Worm (Caenorhabditis elegans): ENCODE results near the gene fntb-1.

Gene fntb-1

ce11 chrV:14468196-14468874 is 20.9 kb downstream of the fntb-1 start, which contains the start of gene srz-97:
Gene srz-97, minus strand, starts transcription at chrV:14468246.
- no peak for TF ChIP-seq unc-62 (GFP tag; optimal IDR thresholded peaks at IDR 0.05)

ce11 chrV:14468931-14469330 is 21.5 kb downstream of the fntb-1 start, which contains the start of gene clec-57:
Gene clec-57, plus strand, starts transcription at chrV:14469231.
- no peak for TF ChIP-seq unc-62 (GFP tag; optimal IDR thresholded peaks at IDR 0.05)

- no peak for TF ChIP-seq unc-62 (GFP tag; optimal IDR thresholded peaks at IDR 0.05)
Observed at ce11 chrV:14472229-14472628, 24.8 kb downstream of the fntb-1 start, which contains the start of gene clec-227. Gene clec-227, plus strand, starts transcription at chrV:14472529.

- TF ChIP-seq unc-62 (GFP tag; optimal IDR thresholded peaks at IDR 0.05): no peak
Observed at ce11 chrV:14474099-14474498, 26.6 kb downstream of the fntb-1 start, which contains the start of gene clec-56. Gene clec-56, plus strand, starts transcription at chrV:14474399.

ce11 chrV:14476680-14477079 is 29.2 kb downstream of the fntb-1 start, which contains the start of gene clec-54:
Gene clec-54, plus strand, starts transcription at chrV:14476903.
- TF ChIP-seq unc-62 (GFP tag; optimal IDR thresholded peaks at IDR 0.05): no peak

- no peak for TF ChIP-seq unc-62 (GFP tag; optimal IDR thresholded peaks at IDR 0.05)
Observed at ce11 chrV:14478979-14479378, 31.5 kb downstream of the fntb-1 start, which contains the start of gene clec-55. Gene clec-55, plus strand, starts transcription at chrV:14479279.

ce11 chrV:14480533-14480932 is 33.1 kb downstream of the fntb-1 start:
- TF ChIP-seq unc-62 (GFP tag; optimal IDR thresholded peaks at IDR 0.05): no peak

- TF ChIP-seq unc-62 (GFP tag; optimal IDR thresholded peaks at IDR 0.05): no peak
Observed at ce11 chrV:14481401-14481800, 34.0 kb downstream of the fntb-1 start, which contains the start of gene R02D5.7. Gene R02D5.7, minus strand, starts transcription at chrV:14481501.

ce11 chrV:14481987-14482386 is 34.5 kb downstream of the fntb-1 start, which contains the start of gene R02D5.10:
Gene R02D5.10, plus strand, starts transcription at chrV:14482287.
- no peak for TF ChIP-seq unc-62 (GFP tag; optimal IDR thresholded peaks at IDR 0.05)

- no peak for TF ChIP-seq unc-62 (GFP tag; optimal IDR thresholded peaks at IDR 0.05)
Observed at ce11 chrV:14482728-14483210, 35.3 kb downstream of the fntb-1 start, which contains the start of gene R02D5.3. Gene R02D5.3, plus strand, starts transcription at chrV:14483160.

ce11 chrV:14484582-14484981 is 37.1 kb downstream of the fntb-1 start, which contains the start of gene R02D5.4:
Gene R02D5.4, minus strand, starts transcription at chrV:14484682.
- no peak for TF ChIP-seq unc-62 (GFP tag; optimal IDR thresholded peaks at IDR 0.05)

ce11 chrV:14491097-14491496 is 43.6 kb downstream of the fntb-1 start:
- no peak for TF ChIP-seq unc-62 (GFP tag; optimal IDR thresholded peaks at IDR 0.05)

- no peak for TF ChIP-seq unc-62 (GFP tag; optimal IDR thresholded peaks at IDR 0.05)
Observed at ce11 chrV:14493665-14494064, 46.2 kb downstream of the fntb-1 start.

- no peak for TF ChIP-seq unc-62 (GFP tag; optimal IDR thresholded peaks at IDR 0.05)
Observed at ce11 chrV:14495493-14495892, 48.0 kb downstream of the fntb-1 start.

- no peak for TF ChIP-seq unc-62 (GFP tag; optimal IDR thresholded peaks at IDR 0.05)
Observed at ce11 chrV:14496446-14496845, 49.0 kb downstream of the fntb-1 start.

- TF ChIP-seq unc-62 (GFP tag; optimal IDR thresholded peaks at IDR 0.05): no peak
Observed at ce11 chrV:14498204-14498603, 50.8 kb downstream of the fntb-1 start.

Measured in whole organism, dauer.